Fruit fly (Drosophila melanogaster) whole organism, adult: ENCODE measurements around the gene HGTX.

ENCODE experiments used
- CG7045 ChIP-seq: fragments of 200-800 bp; sonication (Bioruptor generic); optimal IDR thresholded peaks from 2 replicates; lab custom pipeline; 2017; ENCODE audit warnings: missing biosample characterization, mild to moderate bottlenecking, missing genetic modification characterization
- Clk ChIP-seq: fragments of 200-800 bp; sonication (Bioruptor generic); optimal IDR thresholded peaks from 2 replicates; lab custom pipeline; 2017; ENCODE audit warnings: missing biosample characterization, missing genetic modification characterization
- Mnt ChIP-seq: fragments of 200-800 bp; sonication (Bioruptor generic); optimal IDR thresholded peaks from 2 replicates; lab custom pipeline; 2016; ENCODE audit warnings: missing biosample characterization, mild to moderate bottlenecking, missing genetic modification characterization
- ovo ChIP-seq: fragments of 200-800 bp; sonication (Bioruptor generic); optimal IDR thresholded peaks from 2 replicates; lab custom pipeline; 2016; ENCODE audit warnings: missing biosample characterization, missing genetic modification characterization
- toe ChIP-seq: fragments of 200-800 bp; sonication (Bioruptor generic); optimal IDR thresholded peaks from 2 replicates; lab custom pipeline; 2016; ENCODE audit warnings: missing biosample characterization, missing genetic modification characterization

dm6 chr3L:14544987-14545943 is 54.1 kb downstream of the HGTX start:
- TF ChIP-seq toe (no peak), Mnt (GFP tag; lab: Kevin White, UChicago) (no peak), CG7045 (GFP tag; lab: Kevin White, UChicago) (no peak), Clk (GFP tag; lab: Kevin White, UChicago) (no peak), ovo (GFP tag; lab: Kevin White, UChicago) (no peak)
